Fruit fly (Drosophila melanogaster) whole organism, wandering third instar larva: ENCODE measurements around the gene SAK.

Experiments used
- OdsH ChIP-seq: fragments of 200-800 bp; sonication (Bioruptor generic); optimal IDR thresholded peaks from 2 replicates; lab custom pipeline; 2016; ENCODE audit warnings: missing biosample characterization, mild to moderate bottlenecking, missing genetic modification characterization
- fru ChIP-seq: fragments of 200-800 bp; sonication (Bioruptor generic); optimal IDR thresholded peaks from 3 replicates; lab custom pipeline; 2016; ENCODE audit warnings: missing biosample characterization, mild to moderate bottlenecking, missing genetic modification characterization
- lola ChIP-seq: fragments of >200 bp; optimal IDR thresholded peaks from 2 replicates; lab custom pipeline; 2017; ENCODE audit warnings: missing biosample characterization, missing genetic modification characterization
- pan ChIP-seq: fragments of >200 bp; optimal IDR thresholded peaks from 2 replicates; lab custom pipeline; 2017

dm6 chr3L:21509488-21510122 lies 6.1 kb downstream of the SAK start:
- TF ChIP-seq fru (GFP tag; lab: Kevin White, UChicago), result peak; percentile 19
- no peak for TF ChIP-seq OdsH (GFP tag; lab: Kevin White, UChicago)
- TF ChIP-seq pan (lab: Kevin White, UChicago), result no peak
- TF ChIP-seq lola (GFP tag; lab: Kevin White, UChicago), result no peak
